Fruit fly (Drosophila melanogaster) whole organism, wandering third instar larva: Measurements from ENCODE around the gene CG7789.

Source experiments
- Abd-B ChIP-seq: fragments of >200 bp; optimal IDR thresholded peaks from 2 replicates; lab custom pipeline; 2017; ENCODE audit warnings: missing biosample characterization, missing genetic modification characterization
- CG32264 ChIP-seq: fragments of 200-800 bp; sonication (Bioruptor generic); optimal IDR thresholded peaks from 2 replicates; lab custom pipeline; 2016; ENCODE audit warnings: missing biosample characterization, missing genetic modification characterization
- CG9705 ChIP-seq: fragments of 200-800 bp; sonication (Bioruptor generic); optimal IDR thresholded peaks from 2 replicates; lab custom pipeline; 2018; ENCODE audit warnings: missing biosample characterization, mild to moderate bottlenecking, missing genetic modification characterization
- CrebA ChIP-seq: fragments of 200-800 bp; sonication (Bioruptor generic); optimal IDR thresholded peaks from 2 replicates; lab custom pipeline; 2016; ENCODE audit warnings: missing biosample characterization, mild to moderate bottlenecking, missing genetic modification characterization, borderline replicate concordance
- Dif ChIP-seq: fragments of 200-275, 200-300 bp; sonication (Bioruptor generic); optimal IDR thresholded peaks from 2 replicates; lab custom pipeline; 2018; ENCODE audit warnings: missing biosample characterization, missing genetic modification characterization; ENCODE audit not compliant: partially characterized antibody
- GATAd ChIP-seq: sonication (Bioruptor generic); optimal IDR thresholded peaks from 2 replicates; lab custom pipeline; 2016; ENCODE audit warnings: missing biosample characterization, missing genetic modification characterization
- HLH106 ChIP-seq: fragments of 200-800 bp; optimal IDR thresholded peaks from 3 replicates; lab custom pipeline; 2019; ENCODE audit warnings: missing biosample characterization, mild to moderate bottlenecking, missing genetic modification characterization, moderate library complexity
- Hnf4 ChIP-seq: fragments of 200-800 bp; sonication (Bioruptor generic); optimal IDR thresholded peaks from 2 replicates; lab custom pipeline; 2016; ENCODE audit warnings: missing biosample characterization, mild to moderate bottlenecking, missing genetic modification characterization
- Hr78 ChIP-seq: fragments of >200 bp; optimal IDR thresholded peaks from 2 replicates; lab custom pipeline; 2017; ENCODE audit warnings: missing biosample characterization, missing genetic modification characterization
- Hr83 ChIP-seq: fragments of 200-300 bp; sonication (Bioruptor generic); optimal IDR thresholded peaks from 2 replicates; lab custom pipeline; 2016; ENCODE audit warnings: missing biosample characterization, mild to moderate bottlenecking, missing genetic modification characterization, moderate library complexity; ENCODE audit not compliant: poor library complexity, severe bottlenecking
- Jra ChIP-seq: sonication (Bioruptor generic); optimal IDR thresholded peaks from 2 replicates; lab custom pipeline; 2016; ENCODE audit warnings: missing biosample characterization, missing genetic modification characterization
- Mio ChIP-seq: sonication (Bioruptor generic); optimal IDR thresholded peaks from 2 replicates; lab custom pipeline; 2016; ENCODE audit warnings: missing biosample characterization, missing genetic modification characterization
- Myc ChIP-seq: fragments of >200 bp; optimal IDR thresholded peaks from 2 replicates; lab custom pipeline; 2017
- N ChIP-seq: fragments of >200 bp; optimal IDR thresholded peaks from 2 replicates; lab custom pipeline; 2018; ENCODE audit warnings: missing biosample characterization, missing external identifiers, missing genetic modification characterization
- OdsH ChIP-seq: fragments of 200-800 bp; sonication (Bioruptor generic); optimal IDR thresholded peaks from 2 replicates; lab custom pipeline; 2016; ENCODE audit warnings: missing biosample characterization, mild to moderate bottlenecking, missing genetic modification characterization
- Rel ChIP-seq, 2 experiments: fragments of 200-800 bp; sonication (Bioruptor generic) in 1 of 2; optimal IDR thresholded peaks; 2 replicates in 1 of 2; 3 replicates in 1 of 2; lab custom pipeline; 2016 to 2019; ENCODE audit warnings: mild to moderate bottlenecking in 2 of 2, missing biosample characterization in 2 of 2, missing genetic modification characterization in 2 of 2, moderate library complexity in 1 of 2
- Vsx2 ChIP-seq: fragments of 200-300, 225-300 bp; sonication (Bioruptor generic); optimal IDR thresholded peaks from 2 replicates; lab custom pipeline; 2018; ENCODE audit warnings: missing biosample characterization, missing genetic modification characterization; ENCODE audit not compliant: partially characterized antibody
- brk ChIP-seq: fragments of 200-800 bp; sonication (Bioruptor generic); optimal IDR thresholded peaks from 2 replicates; lab custom pipeline; 2016; ENCODE audit warnings: missing biosample characterization, mild to moderate bottlenecking, missing genetic modification characterization
- dl ChIP-seq, 2 experiments: fragments of 175-275, 200-275 bp in 1 of 2; fragments of 200-275 bp in 1 of 2; sonication (Bioruptor generic); optimal IDR thresholded peaks; lab custom pipeline; 2018; ENCODE audit warnings: mild to moderate bottlenecking in 2 of 2, missing biosample characterization in 2 of 2, missing genetic modification characterization in 2 of 2, moderate library complexity in 2 of 2; ENCODE audit not compliant: partially characterized antibody in 2 of 2, insufficient read depth in 1 of 2
- dmrt93B ChIP-seq: fragments of 200-800 bp; sonication (Bioruptor generic); optimal IDR thresholded peaks from 2 replicates; lab custom pipeline; 2018; ENCODE audit warnings: missing biosample characterization, mild to moderate bottlenecking, missing genetic modification characterization
- dsf ChIP-seq: sonication (Bioruptor generic); optimal IDR thresholded peaks from 2 replicates; lab custom pipeline; 2016; ENCODE audit warnings: missing biosample characterization, missing genetic modification characterization, borderline replicate concordance
- ey ChIP-seq: fragments of 200-800 bp; sonication (Bioruptor generic); optimal IDR thresholded peaks from 2 replicates; lab custom pipeline; 2016; ENCODE audit warnings: missing biosample characterization, missing genetic modification characterization
- foxo ChIP-seq, 2 experiments: fragments of 200-800 bp; sonication (Bioruptor generic); optimal IDR thresholded peaks; 2 replicates in 1 of 2; 3 replicates in 1 of 2; lab custom pipeline; 2016 to 2017; ENCODE audit warnings: missing biosample characterization in 2 of 2, missing genetic modification characterization in 2 of 2
- fru ChIP-seq: fragments of 200-800 bp; sonication (Bioruptor generic); optimal IDR thresholded peaks from 3 replicates; lab custom pipeline; 2016; ENCODE audit warnings: missing biosample characterization, mild to moderate bottlenecking, missing genetic modification characterization
- h ChIP-seq: fragments of 200-800 bp; sonication (Bioruptor generic); optimal IDR thresholded peaks from 3 replicates; lab custom pipeline; 2016; ENCODE audit warnings: missing biosample characterization, mild to moderate bottlenecking, missing genetic modification characterization
- jim ChIP-seq: fragments of 175-275, 200-325 bp; sonication (Bioruptor generic); optimal IDR thresholded peaks from 2 replicates; lab custom pipeline; 2016; ENCODE audit warnings: missing biosample characterization, mild to moderate bottlenecking, missing genetic modification characterization
- lola ChIP-seq: fragments of >200 bp; optimal IDR thresholded peaks from 2 replicates; lab custom pipeline; 2017; ENCODE audit warnings: missing biosample characterization, missing genetic modification characterization
- pan ChIP-seq: fragments of >200 bp; optimal IDR thresholded peaks from 2 replicates; lab custom pipeline; 2017
- psq ChIP-seq: fragments of 200-800 bp; sonication (Bioruptor generic); optimal IDR thresholded peaks from 3 replicates; lab custom pipeline; 2017; ENCODE audit warnings: missing biosample characterization, mild to moderate bottlenecking, missing genetic modification characterization, moderate library complexity
- rgr ChIP-seq: fragments of 200-800 bp; sonication (Bioruptor generic); optimal IDR thresholded peaks from 3 replicates; lab custom pipeline; 2016; ENCODE audit warnings: missing biosample characterization, mild to moderate bottlenecking, missing genetic modification characterization
- sage ChIP-seq: fragments of 200-800 bp; sonication (Bioruptor generic); optimal IDR thresholded peaks from 2 replicates; lab custom pipeline; 2016; ENCODE audit warnings: missing biosample characterization, mild to moderate bottlenecking, missing genetic modification characterization
- tai ChIP-seq: sonication (Bioruptor generic); optimal IDR thresholded peaks from 2 replicates; lab custom pipeline; 2016; ENCODE audit warnings: missing biosample characterization, missing genetic modification characterization
- woc ChIP-seq: sonication (Bioruptor generic); optimal IDR thresholded peaks from 2 replicates; lab custom pipeline; 2016; ENCODE audit warnings: missing biosample characterization, mild to moderate bottlenecking, missing genetic modification characterization

The CG7789 gene

dm6 chr3R:29773833-29774324, 29.1 kb upstream of the CG7789 start (continued):
- TF ChIP-seq CG9705 (GFP tag; lab: Kevin White, UChicago) (peak; percentile 58), tai (GFP tag; lab: Kevin White, UChicago) (peak; percentile 43)

dm6 chr3R:29774360-29775193, 28.4 kb upstream of the CG7789 start:
- TF ChIP-seq h (GFP tag; lab: Kevin White, UChicago) (peak; percentile 10), rgr (GFP tag; lab: Kevin White, UChicago) (peak; percentile 24), jim (GFP tag; lab: Kevin White, UChicago) (peak; percentile 54), ey (GFP tag; lab: Kevin White, UChicago) (no peak), OdsH (GFP tag; lab: Kevin White, UChicago) (peak; percentile 9), woc (GFP tag; lab: Kevin White, UChicago) (no peak), fru (GFP tag; lab: Kevin White, UChicago) (no peak), dmrt93B (GFP tag; lab: Kevin White, UChicago) (no peak), GATAd (GFP tag; lab: Kevin White, UChicago) (no peak), foxo (GFP tag; optimal IDR thresholded peaks at IDR 0.05; lab: Kevin White, UChicago) (no peak), CrebA (GFP tag; lab: Kevin White, UChicago) (peak; percentile 82), Vsx2 (GFP tag; lab: Kevin White, UChicago) (peak; percentile 98), sage (GFP tag; lab: Kevin White, UChicago) (peak; percentile 45), dsf (GFP tag; lab: Kevin White, UChicago) (no peak), Jra (no peak), lola (GFP tag; lab: Kevin White, UChicago) (no peak), N (GFP tag; lab: Kevin White, UChicago) (no peak), Hr78 (GFP tag; lab: Kevin White, UChicago) (no peak), Mio (no peak), pan (lab: Kevin White, UChicago) (no peak), Dif (GFP tag; lab: Kevin White, UChicago) (peak; percentile 100), dl (GFP tag; optimal IDR thresholded peaks at IDR 0.05; lab: Kevin White, UChicago; ENCODE audit: insufficient read depth in 1 of 2, partially characterized antibody in 2 of 2) (peak; percentile 98 to 99), psq (peak; percentile 81), Hnf4 (GFP tag; lab: Kevin White, UChicago) (no peak), CG32264 (GFP tag; lab: Kevin White, UChicago) (peak; percentile 49), Rel (GFP tag; optimal IDR thresholded peaks at IDR 0.05; lab: Kevin White, UChicago) (peak; percentile 43), Rel (tag; optimal IDR thresholded peaks at IDR 0.05; lab: Kevin White, UChicago) (peak; percentile 70), tai (GFP tag; lab: Kevin White, UChicago) (no peak), Abd-B (GFP tag; lab: Kevin White, UChicago) (no peak), brk (GFP tag; lab: Kevin White, UChicago) (peak; percentile 15), Hr83 (peak; percentile 62), HLH106 (tag; lab: Kevin White, UChicago) (no peak)

- TF ChIP-seq Rel (GFP tag; optimal IDR thresholded peaks at IDR 0.05; lab: Kevin White, UChicago) (no peak), Rel (tag; optimal IDR thresholded peaks at IDR 0.05; lab: Kevin White, UChicago) (peak; percentile 98), h (GFP tag; lab: Kevin White, UChicago) (peak; percentile 63), foxo (GFP tag; optimal IDR thresholded peaks at IDR 0.05; lab: Kevin White, UChicago) (peak in 1 of 2 experiments; percentile 9), Myc (no peak)
Measured at dm6 chr3R:29775755-29776686, 27.0 kb upstream of the CG7789 start.
